Worm (Caenorhabditis elegans): Measurements from ENCODE around the gene irld-67.

The irld-67 gene

ce11 chrII:2973940-2974402 is 39.7 kb upstream of the irld-67 start (continued):
- peak; percentile 98 for TF ChIP-seq dve-1 (tag; optimal IDR thresholded peaks at IDR 0.05; ENCODE audit: insufficient read depth)
- peak; percentile 98 for TF ChIP-seq hlh-11 (tag; optimal IDR thresholded peaks at IDR 0.05)
- peak; percentile 89 for TF ChIP-seq Y75B8A.6 (GFP tag; IDR thresholded peaks at IDR 0.05)
- TF ChIP-seq snpc-4 (tag; optimal IDR thresholded peaks at IDR 0.05) = no peak
- TF ChIP-seq mxl-2 (GFP tag; conservative IDR thresholded peaks at IDR 0.05) = peak; percentile 85
- TF ChIP-seq nhr-76 (tag; optimal IDR thresholded peaks at IDR 0.05) = peak; percentile 59
- no peak for TF ChIP-seq unc-130 (GFP tag; optimal IDR thresholded peaks at IDR 0.05)
- TF ChIP-seq zag-1 (tag; optimal IDR thresholded peaks at IDR 0.05) = peak; percentile 54
- TF ChIP-seq F10B5.3 (tag; optimal IDR thresholded peaks at IDR 0.05) = peak; percentile 6
- TF ChIP-seq mdl-1 (tag; optimal IDR thresholded peaks at IDR 0.05) = peak; percentile 94 to 98
- peak; percentile 90 for TF ChIP-seq nhr-11 (tag; optimal IDR thresholded peaks at IDR 0.05)
- peak; percentile 99 for TF ChIP-seq aha-1 (tag)
- TF ChIP-seq T26A8.4 (GFP tag; IDR thresholded peaks at IDR 0.05) = peak; percentile 96
- peak; percentile 86; the same call in 1 of the 2 replicates for TF ChIP-seq nhr-42 (GFP tag; IDR thresholded peaks at IDR 0.05)
- TF ChIP-seq madf-5 (GFP tag; IDR thresholded peaks at IDR 0.05) = no peak
- TF ChIP-seq fkh-10 (GFP tag; optimal IDR thresholded peaks at IDR 0.05) = peak; percentile 91
- TF ChIP-seq lim-7 (GFP tag; IDR thresholded peaks at IDR 0.05) = peak; percentile 63; the same call in 1 of the 2 replicates
- no peak for TF ChIP-seq ceh-28 (tag; optimal IDR thresholded peaks at IDR 0.05)
- peak; percentile 99 for TF ChIP-seq ceh-20 (GFP tag; IDR thresholded peaks at IDR 0.05)
- no peak for TF ChIP-seq aly-2 (tag; optimal IDR thresholded peaks at IDR 0.05)
- peak; percentile 77 for TF ChIP-seq sdz-12 (GFP tag; optimal IDR thresholded peaks at IDR 0.05)

ce11 chrII:2967064-2967463 is 32.8 kb upstream of the irld-67 start:
- TF ChIP-seq hmg-1.1 (GFP tag; IDR thresholded peaks at IDR 0.05) (0 out of 2 replicates have a peak, but pooled peaks have one; percentile 10), mdl-1 (tag; optimal IDR thresholded peaks at IDR 0.05) (no peak), jun-1 (tag; optimal IDR thresholded peaks at IDR 0.05) (no peak), mep-1 (tag; optimal IDR thresholded peaks at IDR 0.05) (peak; percentile 12), F49E8.2 (tag; optimal IDR thresholded peaks at IDR 0.05; ENCODE audit: borderline replicate concordance) (no peak), skn-1 (tag; optimal IDR thresholded peaks at IDR 0.05) (no peak), pha-4 (GFP tag; IDR thresholded peaks at IDR 0.05) (peak; percentile 29; the same call in 1 of the 2 replicates), pha-4 (tag; optimal IDR thresholded peaks at IDR 0.05) (no peak), nhr-48 (tag; optimal IDR thresholded peaks at IDR 0.05) (no peak), lir-3 (tag; optimal IDR thresholded peaks at IDR 0.05) (no peak), dve-1 (tag; optimal IDR thresholded peaks at IDR 0.05; ENCODE audit: insufficient read depth) (peak; percentile 25)

DNA sequence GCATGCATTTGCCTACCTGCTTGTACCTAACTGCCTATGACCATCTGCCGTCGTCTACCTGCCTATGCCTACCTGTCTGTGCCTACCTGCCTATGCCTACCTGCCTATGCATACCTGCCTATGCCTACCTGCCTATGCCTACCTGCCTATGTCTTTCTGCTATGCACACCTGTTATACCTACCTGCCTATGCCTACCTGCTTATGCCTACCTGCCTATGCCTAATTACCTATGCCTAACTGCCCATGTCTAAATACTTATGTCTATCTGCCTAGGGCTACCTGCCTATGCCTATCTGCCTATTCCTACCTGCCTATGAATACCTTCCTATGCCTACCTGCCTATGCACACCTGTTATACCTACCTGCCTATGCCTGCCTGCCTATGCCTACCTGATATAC is 32.1 kb upstream of the irld-67 start:
- TF ChIP-seq nhr-102 (tag; optimal IDR thresholded peaks at IDR 0.05) (no peak), nhr-41 (GFP tag; IDR thresholded peaks at IDR 0.05) (no peak), mxl-3 (GFP tag; optimal IDR thresholded peaks at IDR 0.05) (no peak), unc-62 (GFP tag; optimal IDR thresholded peaks at IDR 0.05 in 1 of 2) (peak in 1 of 2 experiments; percentile 61), unc-62 (tag; optimal IDR thresholded peaks at IDR 0.05) (no peak)

- TF ChIP-seq vab-7 (GFP tag; IDR thresholded peaks at IDR 0.05) = no peak
- TF ChIP-seq zip-11 (GFP tag; IDR thresholded peaks at IDR 0.05) = no peak
- peak; percentile 76 for TF ChIP-seq aha-1 (tag)
- TF ChIP-seq set-16 (GFP tag; IDR thresholded peaks at IDR 0.05) = 0 out of 2 replicates have a peak, but pooled peaks have one; percentile 22
- TF ChIP-seq duxl-1 (tag; optimal IDR thresholded peaks at IDR 0.05; ENCODE audit: poor library complexity) = no peak
- TF ChIP-seq lin-38 (GFP tag; IDR thresholded peaks at IDR 0.05) = no peak
- no peak for TF ChIP-seq pqm-1 (tag; optimal IDR thresholded peaks at IDR 0.05)
- no peak for TF ChIP-seq lsy-2 (tag; optimal IDR thresholded peaks at IDR 0.05)
- TF ChIP-seq arid-1 (GFP tag; conservative IDR thresholded peaks at IDR 0.05) = 0 out of 2 replicates have a peak, but pooled peaks have one; percentile 3
- no peak for TF ChIP-seq ztf-7 (tag; optimal IDR thresholded peaks at IDR 0.05)
- TF ChIP-seq gei-8 (GFP tag; optimal IDR thresholded peaks at IDR 0.05) = no peak
- no peak for TF ChIP-seq dmd-8 (GFP tag; IDR thresholded peaks at IDR 0.05)
- TF ChIP-seq F37D6.2 (tag; optimal IDR thresholded peaks at IDR 0.05) = no peak
These were observed 31.2 kb upstream of the irld-67 start for ce11 chrII:2965215-2965998.
